Worm (Caenorhabditis elegans): ENCODE results near the gene F13H8.1.

DNA sequence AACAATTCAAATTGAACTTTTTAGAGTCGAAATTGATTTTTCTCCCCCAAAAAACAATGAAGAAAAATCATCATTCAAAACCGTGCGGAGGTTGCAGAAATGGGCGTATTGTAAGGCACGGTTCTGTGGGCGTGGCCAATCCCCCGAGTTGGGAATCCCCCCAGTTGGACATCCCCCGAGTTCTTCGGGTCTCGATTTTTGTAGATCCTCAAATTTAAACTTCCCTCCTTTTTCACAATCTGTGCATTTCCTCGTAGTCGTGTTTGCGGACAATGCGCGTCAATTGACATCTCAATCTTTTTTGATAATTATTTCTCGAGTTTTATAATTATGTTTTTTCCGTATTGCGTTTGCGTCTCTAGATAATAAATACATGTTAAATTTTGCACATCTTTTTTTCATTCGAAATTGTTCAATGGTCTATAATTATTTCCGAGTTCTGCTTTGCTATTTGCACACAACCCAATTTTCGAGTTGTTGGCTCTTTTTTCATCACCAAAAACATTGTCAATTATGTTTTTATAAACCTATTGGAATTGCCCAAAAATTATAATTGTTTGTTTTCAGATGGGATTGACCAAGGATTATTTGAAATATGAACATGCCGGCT is 13.3 kb upstream of the F13H8.1 start, which contains the start of gene F13H8.2:
- peak; percentile 23; the same call in 1 of the 2 replicates for TF ChIP-seq flt-1 (GFP tag; IDR thresholded peaks at IDR 0.05)
- TF ChIP-seq B0310.2 (tag; optimal IDR thresholded peaks at IDR 0.05) = no peak
- TF ChIP-seq hmbx-1 (tag; optimal IDR thresholded peaks at IDR 0.05) = no peak
- TF ChIP-seq ets-7 (tag; optimal IDR thresholded peaks at IDR 0.05) = no peak
- no peak for TF ChIP-seq ama-1 (optimal IDR thresholded peaks at IDR 0.05)
- TF ChIP-seq scrt-1 (GFP tag; IDR thresholded peaks at IDR 0.05) = peak; percentile 73; the same call in 1 of the 2 replicates
- no peak for TF ChIP-seq aly-1 (tag; optimal IDR thresholded peaks at IDR 0.05)
- no peak for TF ChIP-seq hnd-1 (tag; optimal IDR thresholded peaks at IDR 0.05)
- peak; percentile 51; the same call in 1 of the 2 replicates for TF ChIP-seq tbx-37 (GFP tag; conservative IDR thresholded peaks at IDR 0.05)
